Worm (Caenorhabditis elegans): Measurements from ENCODE around the gene C32B5.13.

- no peak for TF ChIP-seq him-1 (tag; optimal IDR thresholded peaks at IDR 0.05)
- TF ChIP-seq dao-5 (tag; optimal IDR thresholded peaks at IDR 0.05) = no peak
Observed at ce11 chrII:915780-916179, 46.1 kb downstream of the C32B5.13 start, which contains the start of gene fbxc-29.

All from whole organism, L4/young adult.